Fruit fly (Drosophila melanogaster) whole organism, embryonic: ENCODE measurements around the gene CG42538.

Experiments used
- Atf3 ChIP-seq: fragments of 200-800 bp; sonication (Bioruptor generic); optimal IDR thresholded peaks from 3 replicates; lab custom pipeline; 2016; ENCODE audit warnings: missing biosample characterization, missing genetic modification characterization
- BEAF-32 ChIP-seq: fragments of 200-800 bp; sonication (Bioruptor generic); optimal IDR thresholded peaks from 3 replicates; lab custom pipeline; 2017; ENCODE audit warnings: missing biosample characterization, missing genetic modification characterization, mild to moderate bottlenecking, moderate library complexity, missing genetic modification reagents
- CG10274 ChIP-seq: fragments of 200-800 bp; sonication (Bioruptor generic); optimal IDR thresholded peaks from 3 replicates; lab custom pipeline; 2017; ENCODE audit warnings: missing biosample characterization, mild to moderate bottlenecking, missing genetic modification characterization
- CG10321 ChIP-seq: fragments of 200-800 bp; sonication (Bioruptor generic); IDR thresholded peaks from 2 replicates; pipeline ENCODE4 v1.3.6; 2022; ENCODE audit warnings: missing biosample characterization, missing genetic modification characterization
- CG11085 ChIP-seq: fragments of 200-800 bp; sonication (Bioruptor generic); IDR thresholded peaks from 2 replicates; pipeline ENCODE4 v1.3.6; 2022; ENCODE audit warnings: missing biosample characterization, missing genetic modification characterization
- CG15514 ChIP-seq: fragments of 200-800 bp; sonication (Bioruptor generic); optimal IDR thresholded peaks from 3 replicates; lab custom pipeline; 2017; ENCODE audit warnings: missing biosample characterization, missing genetic modification characterization, mild to moderate bottlenecking, moderate library complexity, missing genetic modification reagents
- CG16815 ChIP-seq: fragments of 200-800 bp; sonication (Bioruptor generic); optimal IDR thresholded peaks from 3 replicates; lab custom pipeline; 2017; ENCODE audit warnings: missing biosample characterization, mild to moderate bottlenecking, missing genetic modification characterization
- CG31388 ChIP-seq: fragments of 200-800 bp; sonication (Bioruptor generic); optimal IDR thresholded peaks from 2 replicates; lab custom pipeline; 2016; ENCODE audit warnings: missing biosample characterization, missing genetic modification characterization
- CG3281 ChIP-seq: fragments of 200-800 bp; sonication (Bioruptor generic); optimal IDR thresholded peaks from 3 replicates; lab custom pipeline; 2017; ENCODE audit warnings: missing biosample characterization, mild to moderate bottlenecking, missing genetic modification characterization
- CG33213 ChIP-seq: fragments of 200-800 bp; sonication (Bioruptor generic); optimal IDR thresholded peaks from 3 replicates; lab custom pipeline; 2016; ENCODE audit warnings: missing biosample characterization, missing genetic modification characterization
- CG3847 ChIP-seq: fragments of 200-800 bp; sonication (Bioruptor generic); IDR thresholded peaks from 2 replicates; pipeline ENCODE4 v1.3.6; 2022; ENCODE audit warnings: missing biosample characterization, missing genetic modification characterization
- CG42726 ChIP-seq: fragments of 200-800 bp; sonication (Bioruptor generic); IDR thresholded peaks from 2 replicates; pipeline ENCODE4 v1.3.6; 2022; ENCODE audit warnings: missing biosample characterization, missing genetic modification characterization; ENCODE audit not compliant: partially characterized antibody
- CG5245 ChIP-seq: fragments of 200-800 bp; sonication (Bioruptor generic); optimal IDR thresholded peaks from 3 replicates; lab custom pipeline; 2016; ENCODE audit warnings: missing biosample characterization, missing genetic modification characterization
- CG8290 ChIP-seq, 3 experiments: fragments of 200-800 bp; sonication (Bioruptor generic); optimal IDR thresholded peaks; 2 replicates each; lab custom pipeline; 2016 to 2019; ENCODE audit warnings: missing biosample characterization in 3 of 3, missing genetic modification characterization in 3 of 3, mild to moderate bottlenecking in 2 of 3, moderate library complexity in 1 of 3
- CG8388 ChIP-seq: fragments of 200-800 bp; sonication (Bioruptor generic); optimal IDR thresholded peaks from 2 replicates; lab custom pipeline; 2019; ENCODE audit warnings: missing biosample characterization, mild to moderate bottlenecking, missing genetic modification characterization, moderate library complexity
- CG8478 ChIP-seq: fragments of >200 bp; optimal IDR thresholded peaks from 2 replicates; lab custom pipeline; 2018
- Fer2 ChIP-seq: fragments of 200-800 bp; sonication (Bioruptor generic); optimal IDR thresholded peaks from 2 replicates; lab custom pipeline; 2018; ENCODE audit warnings: missing biosample characterization, mild to moderate bottlenecking, missing genetic modification characterization, moderate library complexity
- Gsc ChIP-seq: fragments of 200-800 bp; sonication (Bioruptor generic); IDR thresholded peaks from 2 replicates; pipeline ENCODE4 v1.3.6; 2022; ENCODE audit warnings: missing biosample characterization, missing genetic modification characterization
- HHEX ChIP-seq: fragments of 200-800 bp; sonication (Bioruptor generic); optimal IDR thresholded peaks from 3 replicates; lab custom pipeline; 2017; ENCODE audit warnings: missing biosample characterization, mild to moderate bottlenecking, missing genetic modification characterization, missing genetic modification reagents
- HmgD ChIP-seq: fragments of 200-800 bp; sonication (Bioruptor generic); optimal IDR thresholded peaks from 3 replicates; lab custom pipeline; 2016; ENCODE audit warnings: missing biosample characterization, missing genetic modification characterization
- NC2β ChIP-seq: fragments of 200-800 bp; sonication (Bioruptor generic); optimal IDR thresholded peaks from 2 replicates; lab custom pipeline; 2016; ENCODE audit warnings: missing biosample characterization, missing genetic modification characterization
- NFAT ChIP-seq: fragments of 200-800 bp; sonication (Bioruptor generic); IDR thresholded peaks from 2 replicates; pipeline ENCODE4 v1.3.6; 2022; ENCODE audit warnings: missing biosample characterization, missing genetic modification characterization
- Nf-YB ChIP-seq: fragments of 200-800 bp; sonication (Bioruptor generic); optimal IDR thresholded peaks from 3 replicates; lab custom pipeline; 2019; ENCODE audit warnings: missing biosample characterization, mild to moderate bottlenecking, missing genetic modification characterization, moderate library complexity
- Opbp ChIP-seq: fragments of 200-800 bp; sonication (Bioruptor generic); IDR thresholded peaks from 3 replicates; pipeline ENCODE4 v1.3.6; 2022; ENCODE audit warnings: missing biosample characterization, missing genetic modification characterization; ENCODE audit not compliant: partially characterized antibody
- ara ChIP-seq: fragments of 200-800 bp; sonication (Bioruptor generic); IDR thresholded peaks from 2 replicates; pipeline ENCODE4 v1.3.6; 2022; ENCODE audit warnings: missing biosample characterization, missing genetic modification characterization
- az2 ChIP-seq: fragments of 200-800 bp; sonication (Bioruptor generic); optimal IDR thresholded peaks from 3 replicates; lab custom pipeline; 2016; ENCODE audit warnings: missing biosample characterization, missing genetic modification characterization
- bigmax ChIP-seq: fragments of 200-800 bp; sonication (Bioruptor generic); optimal IDR thresholded peaks from 2 replicates; lab custom pipeline; 2018; ENCODE audit warnings: missing biosample characterization, mild to moderate bottlenecking, missing genetic modification characterization
- bowl ChIP-seq: fragments of 200-800 bp; sonication (Bioruptor generic); IDR thresholded peaks from 2 replicates; pipeline ENCODE4 v1.3.6; 2022; ENCODE audit warnings: missing biosample characterization, missing genetic modification characterization
- chn ChIP-seq: fragments of 200-800 bp; sonication (Bioruptor generic); optimal IDR thresholded peaks from 2 replicates; lab custom pipeline; 2016; ENCODE audit warnings: missing biosample characterization, missing genetic modification characterization
- disco-r ChIP-seq: fragments of 200-800 bp; sonication (Bioruptor generic); optimal IDR thresholded peaks from 2 replicates; lab custom pipeline; 2016; ENCODE audit warnings: missing biosample characterization, missing genetic modification characterization
- en ChIP-seq: fragments of 200-800 bp; sonication (Bioruptor generic); optimal IDR thresholded peaks from 2 replicates; lab custom pipeline; 2016; ENCODE audit warnings: missing biosample characterization, missing genetic modification characterization
- eve ChIP-seq, 2 experiments: fragments of >200 bp; optimal IDR thresholded peaks; 2 replicates each; lab custom pipeline; 2017; ENCODE audit warnings: missing biosample characterization in 2 of 2, missing genetic modification characterization in 2 of 2
- ewg ChIP-seq: fragments of 200-800 bp; sonication (Bioruptor generic); optimal IDR thresholded peaks from 3 replicates; lab custom pipeline; 2017; ENCODE audit warnings: mild to moderate bottlenecking, missing biosample characterization, missing genetic modification reagents, missing genetic modification characterization
- fru ChIP-seq: fragments of >200 bp; optimal IDR thresholded peaks from 2 replicates; lab custom pipeline; 2017
- gem ChIP-seq: fragments of 200-800 bp; sonication (Bioruptor generic); optimal IDR thresholded peaks from 2 replicates; lab custom pipeline; 2019; ENCODE audit warnings: missing biosample characterization, mild to moderate bottlenecking, missing genetic modification characterization, moderate library complexity
- gt ChIP-seq: fragments of 200-800 bp; sonication (Bioruptor generic); IDR thresholded peaks from 2 replicates; pipeline ENCODE4 v1.3.6; 2022; ENCODE audit warnings: missing biosample characterization, missing genetic modification characterization
- h ChIP-seq: fragments of >200 bp; optimal IDR thresholded peaks from 2 replicates; lab custom pipeline; 2017
- kay ChIP-seq: fragments of 200-800 bp; sonication (Bioruptor generic); optimal IDR thresholded peaks from 2 replicates; lab custom pipeline; 2016; ENCODE audit warnings: missing biosample characterization, missing genetic modification characterization
- lov ChIP-seq, 2 experiments: fragments of 200-800 bp in 1 of 2; fragments of >200 bp in 1 of 2; sonication (Bioruptor generic) in 1 of 2; IDR thresholded peaks in 1 of 2; optimal IDR thresholded peaks in 1 of 2; 2 replicates in 1 of 2; 3 replicates in 1 of 2; pipeline versions ENCODE4 v1.3.6 to Lab custom; 2017 to 2022; ENCODE audit warnings: missing biosample characterization in 1 of 2, missing genetic modification characterization in 1 of 2
- nerfin-1 ChIP-seq: fragments of 200-800 bp; sonication (Bioruptor generic); optimal IDR thresholded peaks from 3 replicates; lab custom pipeline; 2019; ENCODE audit warnings: missing biosample characterization, mild to moderate bottlenecking, missing genetic modification characterization, moderate library complexity
- onecut ChIP-seq: fragments of 200-800 bp; sonication (Bioruptor generic); IDR thresholded peaks from 2 replicates; pipeline ENCODE4 v1.3.6; 2022; ENCODE audit warnings: missing biosample characterization, missing genetic modification characterization
- pb ChIP-seq: fragments of 200-800 bp; sonication (Bioruptor generic); optimal IDR thresholded peaks from 3 replicates; lab custom pipeline; 2016; ENCODE audit warnings: missing biosample characterization, missing genetic modification characterization
- ro ChIP-seq: fragments of 200-800 bp; sonication (Bioruptor generic); IDR thresholded peaks from 2 replicates; pipeline ENCODE4 v1.3.6; 2022; ENCODE audit warnings: missing biosample characterization, missing genetic modification characterization
- salm ChIP-seq: fragments of 200-800 bp; sonication (Bioruptor generic); optimal IDR thresholded peaks from 2 replicates; lab custom pipeline; 2018; ENCODE audit warnings: missing biosample characterization, mild to moderate bottlenecking, missing genetic modification characterization
- sens ChIP-seq: fragments of 200-800 bp; sonication (Bioruptor generic); peaks from one replicate; lab custom pipeline; 2016; ENCODE audit warnings: missing biosample characterization, missing genetic modification characterization
- sqz ChIP-seq: fragments of 200-800 bp; sonication (Bioruptor generic); optimal IDR thresholded peaks from 3 replicates; lab custom pipeline; 2018; ENCODE audit warnings: missing biosample characterization, mild to moderate bottlenecking, missing genetic modification characterization
- sug ChIP-seq: fragments of 200-800 bp; optimal IDR thresholded peaks from 2 replicates; lab custom pipeline; 2019; ENCODE audit warnings: missing biosample characterization, mild to moderate bottlenecking, missing genetic modification characterization, moderate library complexity
- tll ChIP-seq, 2 experiments: fragments of 200-800 bp in 1 of 2; fragments of >200 bp in 1 of 2; sonication (Bioruptor generic) in 1 of 2; optimal IDR thresholded peaks; 2 replicates each; lab custom pipeline; 2017 to 2019; ENCODE audit warnings: missing biosample characterization in 2 of 2, missing genetic modification characterization in 2 of 2, mild to moderate bottlenecking in 1 of 2, moderate library complexity in 1 of 2
- tup ChIP-seq: fragments of 200-800 bp; sonication (Bioruptor generic); optimal IDR thresholded peaks from 2 replicates; lab custom pipeline; 2016; ENCODE audit warnings: missing biosample characterization, mild to moderate bottlenecking, missing genetic modification characterization, moderate library complexity
- usp ChIP-seq: fragments of >200 bp; optimal IDR thresholded peaks from 2 replicates; lab custom pipeline; 2017; ENCODE audit warnings: missing biosample characterization, missing genetic modification characterization

CG42538 gene

dm6 chr3L:16001164-16001679 is 33.1 kb upstream of the CG42538 start (continued):
- peak; percentile 34 for TF ChIP-seq CG5245 (GFP tag; lab: Kevin White, UChicago)
- TF ChIP-seq tll (GFP tag; optimal IDR thresholded peaks at IDR 0.05; lab: Kevin White, UChicago): no peak
- 0 out of 2 replicates have a peak, but pooled peaks have one; percentile 5 for TF ChIP-seq CG11085 (GFP tag; lab: Robert Waterston, UW)
- no peak for TF ChIP-seq Opbp (GFP tag; lab: Robert Waterston, UW)
- TF ChIP-seq NC2β: peak; percentile 54
- TF ChIP-seq CG3281 (GFP tag; lab: Kevin White, UChicago): peak; percentile 90
- TF ChIP-seq sug: peak; percentile 86
- peak; percentile 49 for TF ChIP-seq CG8388 (GFP tag; lab: Kevin White, UChicago)
- TF ChIP-seq gt (GFP tag; lab: Robert Waterston, UW): no peak
- no peak for TF ChIP-seq usp
- peak; percentile 37 for TF ChIP-seq Atf3
- peak; percentile 72 for TF ChIP-seq CG15514 (GFP tag; lab: Kevin White, UChicago)
- TF ChIP-seq HHEX (GFP tag; lab: Kevin White, UChicago): peak; percentile 62
- no peak for TF ChIP-seq NFAT (GFP tag; lab: Robert Waterston, UW)
- TF ChIP-seq BEAF-32 (GFP tag; lab: Kevin White, UChicago): no peak
- TF ChIP-seq eve (GFP tag; optimal IDR thresholded peaks at IDR 0.05; lab: Kevin White, UChicago): peak in 1 of 2 experiments; percentile 85
- TF ChIP-seq CG8290 (GFP tag; optimal IDR thresholded peaks at IDR 0.05; lab: Kevin White, UChicago): no peak
- peak in 1 of 2 experiments; percentile 71 for TF ChIP-seq CG8290 (tag; optimal IDR thresholded peaks at IDR 0.05; lab: Kevin White, UChicago)
- peak; percentile 35 for TF ChIP-seq sqz
- TF ChIP-seq fru: no peak
- peak; percentile 43 for TF ChIP-seq en (GFP tag; lab: Kevin White, UChicago)
- peak; percentile 40 for TF ChIP-seq ewg (GFP tag; lab: Kevin White, UChicago)
- TF ChIP-seq chn: peak; percentile 40
- TF ChIP-seq bigmax (GFP tag; lab: Kevin White, UChicago): no peak
- peak; percentile 60 for TF ChIP-seq az2 (GFP tag; lab: Kevin White, UChicago)
- peak; percentile 45 for TF ChIP-seq nerfin-1 (tag; lab: Kevin White, UChicago)
- peak; percentile 21 for TF ChIP-seq Fer2 (tag; lab: Kevin White, UChicago)
- peak; percentile 33; the same call in 1 of the 2 replicates for TF ChIP-seq CG10321
- TF ChIP-seq ara (GFP tag; lab: Robert Waterston, UW): no peak
- TF ChIP-seq CG10274 (GFP tag; lab: Kevin White, UChicago): peak; percentile 33
- peak; percentile 69 for TF ChIP-seq CG3847 (GFP tag; lab: Robert Waterston, UW)
- TF ChIP-seq ro (GFP tag; lab: Robert Waterston, UW): no peak
- TF ChIP-seq tup (GFP tag; lab: Kevin White, UChicago): peak; percentile 30
- TF ChIP-seq CG8478 (lab: Kevin White, UChicago): no peak
- TF ChIP-seq gem: peak; percentile 88
- no peak for TF ChIP-seq CG31388 (GFP tag; lab: Kevin White, UChicago)
- TF ChIP-seq CG16815 (GFP tag; lab: Kevin White, UChicago): peak; percentile 50
- peak; percentile 60 for TF ChIP-seq pb
- TF ChIP-seq salm: peak; percentile 31
- TF ChIP-seq onecut (GFP tag; lab: Robert Waterston, UW): peak; percentile 22; the same call in 1 of the 2 replicates
- peak; percentile 72 for TF ChIP-seq HmgD (GFP tag; lab: Kevin White, UChicago)
- TF ChIP-seq CG42726 (GFP tag; lab: Robert Waterston, UW): no peak
- peak; percentile 67 for TF ChIP-seq kay (GFP tag; lab: Kevin White, UChicago)
- peak; percentile 75 for TF ChIP-seq sens (GFP tag; lab: Kevin White, UChicago)
- peak; percentile 63 for TF ChIP-seq Nf-YB (GFP tag; lab: Kevin White, UChicago)
- TF ChIP-seq Gsc (GFP tag; lab: Robert Waterston, UW): no peak
- peak; percentile 57 for TF ChIP-seq CG33213 (GFP tag; lab: Kevin White, UChicago)
- TF ChIP-seq lov (optimal IDR thresholded peaks at IDR 0.05; lab: Kevin White, UChicago): no peak
- TF ChIP-seq lov (GFP tag; IDR thresholded peaks at IDR 0.05; lab: Robert Waterston, UW): no peak
- TF ChIP-seq bowl (GFP tag; lab: Robert Waterston, UW): no peak
- peak; percentile 35 for TF ChIP-seq disco-r (GFP tag; lab: Kevin White, UChicago)
- no peak for TF ChIP-seq h (lab: Kevin White, UChicago)
